Worm (Caenorhabditis elegans) whole organism, L1 larva: Measurements from ENCODE around the gene D1086.7.

Experiments used
- ama-1 ChIP-seq: fragments of 150-350 bp; optimal IDR thresholded peaks from 2 replicates; lab custom pipeline; 2014
- ces-1 ChIP-seq: fragments of 150-350 bp; optimal IDR thresholded peaks from 2 replicates; lab custom pipeline; 2014; ENCODE audit warnings: missing biosample characterization, missing genetic modification reagents, missing genetic modification characterization
- efl-1 ChIP-seq, 4 experiments: fragments of 150-350 bp; optimal IDR thresholded peaks in 3 of 4; peaks in 1 of 4; 1 replicate in 1 of 4; 2 replicates in 3 of 4; lab custom pipeline; 2014; ENCODE audit warnings: missing biosample characterization in 2 of 4, missing genetic modification characterization in 2 of 4, missing genetic modification reagents in 2 of 4
- egl-27 ChIP-seq, 2 experiments: fragments of 150-350 bp in 1 of 2; sonication (generic microtip); optimal IDR thresholded peaks; 3 replicates each; lab custom pipeline; 2017 to 2018; ENCODE audit warnings: missing biosample characterization in 2 of 2, missing genetic modification characterization in 2 of 2, missing genetic modification reagents in 2 of 2
- hlh-17 ChIP-seq: fragments of 200-800 bp; sonication (Bioruptor generic); optimal IDR thresholded peaks from 2 replicates; lab custom pipeline; 2018; ENCODE audit warnings: missing genetic modification characterization, mild to moderate bottlenecking, missing compliant biosample characterization, moderate library complexity, borderline replicate concordance
- lin-14 ChIP-seq: fragments of 200-800 bp; sonication (Bioruptor generic); optimal IDR thresholded peaks from 2 replicates; lab custom pipeline; 2018; ENCODE audit warnings: mild to moderate bottlenecking, missing genetic modification characterization, moderate library complexity, missing compliant biosample characterization
- nhr-237 ChIP-seq: fragments of 150-350 bp; optimal IDR thresholded peaks from 2 replicates; lab custom pipeline; 2014; ENCODE audit warnings: missing biosample characterization, missing genetic modification characterization
- nhr-77 ChIP-seq: fragments of 150-350 bp; optimal IDR thresholded peaks from 2 replicates; lab custom pipeline; 2014; ENCODE audit warnings: missing biosample characterization, missing genetic modification characterization
- pag-3 ChIP-seq: sonication (generic microtip); optimal IDR thresholded peaks from 2 replicates; lab custom pipeline; 2017; ENCODE audit warnings: missing genetic modification characterization, mild to moderate bottlenecking, missing compliant biosample characterization, antibody characterized with exemption, borderline replicate concordance; ENCODE audit not compliant: insufficient read depth
- sox-4 ChIP-seq: sonication (generic microtip); optimal IDR thresholded peaks from 2 replicates; lab custom pipeline; 2016; ENCODE audit warnings: missing genetic modification characterization, missing compliant biosample characterization
- unc-62 ChIP-seq: fragments of 150-350 bp; optimal IDR thresholded peaks from 2 replicates; lab custom pipeline; 2014; ENCODE audit warnings: missing biosample characterization, missing genetic modification reagents, missing genetic modification characterization

DNA sequence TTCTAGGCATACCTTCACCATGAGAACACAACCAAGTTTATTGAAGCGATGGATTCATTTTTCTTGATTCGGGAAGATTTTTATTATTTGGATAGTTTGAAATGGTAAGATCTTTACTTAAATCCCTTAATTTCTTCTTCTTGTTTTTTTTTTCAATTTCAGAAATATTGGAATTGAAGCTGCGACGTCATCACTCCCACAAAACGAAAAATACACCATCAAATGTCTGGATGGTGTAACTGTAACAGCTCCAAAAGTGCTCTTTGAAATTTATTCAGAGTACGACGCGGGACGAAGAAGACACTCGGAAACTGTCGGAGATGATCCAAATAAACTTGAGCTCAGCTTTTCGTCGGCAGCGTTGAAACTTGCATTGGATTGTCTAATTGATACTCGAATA is 19.6 kb upstream of the D1086.7 start, which contains the start of gene D1086.21:
- TF ChIP-seq efl-1 (optimal IDR thresholded peaks at IDR 0.05; lab: Kevin White, UChicago) (no peak), efl-1 (GFP tag; optimal IDR thresholded peaks at IDR 0.05 in 1 of 2; lab: Kevin White, UChicago) (no peak), sox-4 (no peak), nhr-77 (tag; lab: Kevin White, UChicago) (no peak), nhr-237 (tag; lab: Kevin White, UChicago) (no peak), ces-1 (GFP tag; lab: Kevin White, UChicago) (no peak), unc-62 (GFP tag; lab: Kevin White, UChicago) (no peak), egl-27 (tag; optimal IDR thresholded peaks at IDR 0.05; lab: Kevin White, UChicago) (no peak), lin-14 (GFP tag; lab: Kevin White, UChicago) (no peak), hlh-17 (GFP tag; lab: Kevin White, UChicago) (no peak), pag-3 (no peak), ama-1 (no peak)
